Fruit fly (Drosophila melanogaster) whole organism, embryonic: ENCODE measurements around the gene CG8142.
A peak's percentile ranks its signal among the peaks of the same experiment; 100 is the strongest.

ENCODE experiments used
- Atf3 ChIP-seq: fragments of 200-800 bp; sonication (Bioruptor generic); optimal IDR thresholded peaks from 3 replicates; lab custom pipeline; 2016; ENCODE audit warnings: missing biosample characterization, missing genetic modification characterization
- BEAF-32 ChIP-seq: fragments of 200-800 bp; sonication (Bioruptor generic); optimal IDR thresholded peaks from 3 replicates; lab custom pipeline; 2017; ENCODE audit warnings: missing biosample characterization, missing genetic modification characterization, mild to moderate bottlenecking, moderate library complexity, missing genetic modification reagents
- CG10321 ChIP-seq: fragments of 200-800 bp; sonication (Bioruptor generic); IDR thresholded peaks from 2 replicates; pipeline ENCODE4 v1.3.6; 2022; ENCODE audit warnings: missing biosample characterization, missing genetic modification characterization
- CG10462 ChIP-seq: fragments of 200-800 bp; sonication (Bioruptor generic); optimal IDR thresholded peaks from 2 replicates; lab custom pipeline; 2016; ENCODE audit warnings: missing biosample characterization, missing genetic modification characterization
- CG12155 ChIP-seq: fragments of 200-800 bp; sonication (Bioruptor generic); optimal IDR thresholded peaks from 3 replicates; lab custom pipeline; 2016; ENCODE audit warnings: missing biosample characterization, missing genetic modification characterization
- CG13424 ChIP-seq: fragments of 200-800 bp; sonication (Bioruptor generic); optimal IDR thresholded peaks from 2 replicates; lab custom pipeline; 2019; ENCODE audit warnings: missing biosample characterization, mild to moderate bottlenecking, missing genetic modification characterization, moderate library complexity
- CG14014 ChIP-seq: fragments of 200-800 bp; sonication (Bioruptor generic); IDR thresholded peaks from 2 replicates; pipeline ENCODE4 v1.3.6; 2022; ENCODE audit warnings: missing biosample characterization, missing genetic modification characterization
- CG15011 ChIP-seq: fragments of 200-800 bp; sonication (Bioruptor generic); optimal IDR thresholded peaks from 3 replicates; lab custom pipeline; 2018; ENCODE audit warnings: missing biosample characterization, mild to moderate bottlenecking, missing genetic modification characterization
- CG15696 ChIP-seq: fragments of 200-800 bp; sonication (Bioruptor generic); optimal IDR thresholded peaks from 2 replicates; lab custom pipeline; 2019; ENCODE audit warnings: missing biosample characterization, mild to moderate bottlenecking, missing genetic modification characterization, moderate library complexity
- CG16815 ChIP-seq: fragments of 200-800 bp; sonication (Bioruptor generic); optimal IDR thresholded peaks from 3 replicates; lab custom pipeline; 2017; ENCODE audit warnings: missing biosample characterization, mild to moderate bottlenecking, missing genetic modification characterization
- CG17328 ChIP-seq: fragments of 200-800 bp; sonication (Bioruptor generic); IDR thresholded peaks from 2 replicates; pipeline ENCODE4 v1.3.6; 2022; ENCODE audit warnings: missing biosample characterization, missing genetic modification characterization
- CG17568 ChIP-seq: fragments of 200-800 bp; sonication (Bioruptor generic); optimal IDR thresholded peaks from 2 replicates; lab custom pipeline; 2018; ENCODE audit warnings: missing biosample characterization, mild to moderate bottlenecking, missing genetic modification characterization, moderate library complexity
- CG18764 ChIP-seq: fragments of 200-800 bp; sonication (Bioruptor generic); optimal IDR thresholded peaks from 3 replicates; lab custom pipeline; 2016; ENCODE audit warnings: missing biosample characterization, missing genetic modification characterization
- CG2875 ChIP-seq: fragments of 200-800 bp; sonication (Bioruptor generic); optimal IDR thresholded peaks from 2 replicates; lab custom pipeline; 2017; ENCODE audit warnings: missing biosample characterization, mild to moderate bottlenecking, missing genetic modification characterization, missing genetic modification reagents
- CG30020 ChIP-seq: fragments of 200-800 bp; optimal IDR thresholded peaks from 2 replicates; lab custom pipeline; 2019; ENCODE audit warnings: missing biosample characterization, mild to moderate bottlenecking, missing genetic modification characterization, moderate library complexity
- CG31365 ChIP-seq: fragments of 200-800 bp; sonication (Bioruptor generic); optimal IDR thresholded peaks from 2 replicates; lab custom pipeline; 2018; ENCODE audit warnings: missing biosample characterization, mild to moderate bottlenecking, missing genetic modification characterization
- CG32532 ChIP-seq: fragments of 200-800 bp; sonication (Bioruptor generic); IDR thresholded peaks from 2 replicates; pipeline ENCODE4 v1.3.6; 2022; ENCODE audit warnings: missing biosample characterization, missing genetic modification characterization
- CG43689 ChIP-seq: fragments of 200-800 bp; sonication (Bioruptor generic); IDR thresholded peaks from 2 replicates; pipeline ENCODE4 v1.3.6; 2022; ENCODE audit warnings: missing biosample characterization, missing genetic modification characterization
- CG6254 ChIP-seq: fragments of 200-800 bp; sonication (Bioruptor generic); optimal IDR thresholded peaks from 3 replicates; lab custom pipeline; 2017; ENCODE audit warnings: mild to moderate bottlenecking, missing biosample characterization, missing genetic modification reagents, missing genetic modification characterization
- CG7271 ChIP-seq: fragments of 200-800 bp; sonication (Bioruptor generic); optimal IDR thresholded peaks from 2 replicates; lab custom pipeline; 2018; ENCODE audit warnings: missing biosample characterization, mild to moderate bottlenecking, missing genetic modification characterization, moderate library complexity
- CG8089 ChIP-seq: fragments of 200-800 bp; sonication (Bioruptor generic); optimal IDR thresholded peaks from 3 replicates; lab custom pipeline; 2016; ENCODE audit warnings: missing biosample characterization, missing genetic modification characterization
- CG9876 ChIP-seq: fragments of 200-800 bp; sonication (Bioruptor generic); optimal IDR thresholded peaks from 2 replicates; lab custom pipeline; 2016; ENCODE audit warnings: missing biosample characterization, missing genetic modification characterization
- Drgx ChIP-seq: fragments of 200-800 bp; sonication (Bioruptor generic); IDR thresholded peaks from 2 replicates; pipeline ENCODE4 v1.3.6; 2022; ENCODE audit warnings: missing biosample characterization, missing genetic modification characterization
- Fer2 ChIP-seq: fragments of 200-800 bp; sonication (Bioruptor generic); optimal IDR thresholded peaks from 2 replicates; lab custom pipeline; 2018; ENCODE audit warnings: missing biosample characterization, mild to moderate bottlenecking, missing genetic modification characterization, moderate library complexity
- HLH54F ChIP-seq: fragments of 200-800 bp; sonication (Bioruptor generic); optimal IDR thresholded peaks from 3 replicates; lab custom pipeline; 2016; ENCODE audit warnings: missing biosample characterization, missing genetic modification characterization
- MTF-1 ChIP-seq: fragments of 200-800 bp; sonication (Bioruptor generic); optimal IDR thresholded peaks from 2 replicates; lab custom pipeline; 2018; ENCODE audit warnings: missing biosample characterization, mild to moderate bottlenecking, missing genetic modification characterization, borderline replicate concordance
- Max ChIP-seq: fragments of 200-800 bp; sonication (Bioruptor generic); optimal IDR thresholded peaks from 2 replicates; lab custom pipeline; 2016; ENCODE audit warnings: missing biosample characterization, mild to moderate bottlenecking, missing genetic modification characterization
- Myb ChIP-seq: fragments of 200-800 bp; sonication (Bioruptor generic); optimal IDR thresholded peaks from 2 replicates; lab custom pipeline; 2016; ENCODE audit warnings: missing biosample characterization, missing genetic modification characterization
- NfI ChIP-seq: fragments of 200-800 bp; sonication (Bioruptor generic); optimal IDR thresholded peaks from 3 replicates; lab custom pipeline; 2018; ENCODE audit warnings: missing biosample characterization, mild to moderate bottlenecking, missing genetic modification characterization, moderate library complexity
- Optix ChIP-seq: fragments of 200-800 bp; sonication (Bioruptor generic); IDR thresholded peaks from 3 replicates; pipeline ENCODE4 v1.3.6; 2022; ENCODE audit warnings: missing biosample characterization, missing genetic modification characterization
- Ravus ChIP-seq: fragments of 200-800 bp; sonication (Bioruptor generic); IDR thresholded peaks from 2 replicates; pipeline ENCODE4 v1.3.6; 2022; ENCODE audit warnings: missing biosample characterization, missing genetic modification characterization
- Side ChIP-seq: fragments of 200-800 bp; sonication (Bioruptor generic); optimal IDR thresholded peaks from 2 replicates; lab custom pipeline; 2016; ENCODE audit warnings: missing biosample characterization, missing genetic modification characterization
- Sry-β ChIP-seq: fragments of 200-800 bp; sonication (Bioruptor generic); optimal IDR thresholded peaks from 2 replicates; lab custom pipeline; 2018; ENCODE audit warnings: missing biosample characterization, mild to moderate bottlenecking, missing genetic modification characterization, moderate library complexity
- abd-A ChIP-seq: fragments of 200-800 bp; sonication (Bioruptor generic); optimal IDR thresholded peaks from 3 replicates; lab custom pipeline; 2019; ENCODE audit warnings: missing biosample characterization, mild to moderate bottlenecking, missing genetic modification characterization, moderate library complexity
- ap ChIP-seq: fragments of 200-800 bp; sonication (Bioruptor generic); IDR thresholded peaks from 2 replicates; pipeline ENCODE4 v1.3.6; 2022; ENCODE audit warnings: missing biosample characterization, missing genetic modification characterization
- ara ChIP-seq: fragments of 200-800 bp; sonication (Bioruptor generic); IDR thresholded peaks from 2 replicates; pipeline ENCODE4 v1.3.6; 2022; ENCODE audit warnings: missing biosample characterization, missing genetic modification characterization
- dmrt99B ChIP-seq: fragments of 200-800 bp; sonication (Bioruptor generic); optimal IDR thresholded peaks from 2 replicates; lab custom pipeline; 2018; ENCODE audit warnings: missing biosample characterization, mild to moderate bottlenecking, missing genetic modification characterization, moderate library complexity
- ham ChIP-seq: fragments of 200-800 bp; sonication (Bioruptor generic); IDR thresholded peaks from 2 replicates; pipeline ENCODE4 v1.3.6; 2022; ENCODE audit warnings: missing biosample characterization, missing genetic modification characterization
- her ChIP-seq: fragments of 200-800 bp; sonication (Bioruptor generic); optimal IDR thresholded peaks from 2 replicates; lab custom pipeline; 2016; ENCODE audit warnings: missing biosample characterization, missing genetic modification characterization
- insv ChIP-seq, 2 experiments: fragments of 200-800 bp; sonication (Bioruptor generic); optimal IDR thresholded peaks; 3 replicates each; lab custom pipeline; 2016 to 2018; ENCODE audit warnings: missing biosample characterization in 2 of 2, missing genetic modification characterization in 2 of 2
- lola ChIP-seq, 3 experiments: fragments of >200 bp in 2 of 3; fragments of 200-800 bp in 1 of 3; sonication (Bioruptor generic) in 1 of 3; optimal IDR thresholded peaks; 2 replicates each; lab custom pipeline; 2017 to 2019; ENCODE audit warnings: missing biosample characterization in 3 of 3, missing genetic modification characterization in 3 of 3, mild to moderate bottlenecking in 1 of 3, moderate library complexity in 1 of 3
- nau ChIP-seq: fragments of 200-800 bp; sonication (Bioruptor generic); optimal IDR thresholded peaks from 3 replicates; lab custom pipeline; 2017; ENCODE audit warnings: missing biosample characterization, mild to moderate bottlenecking, missing genetic modification characterization, missing genetic modification reagents
- row ChIP-seq: fragments of 200-800 bp; sonication (Bioruptor generic); IDR thresholded peaks from 3 replicates; pipeline ENCODE4 v1.3.6; 2022; ENCODE audit warnings: missing biosample characterization, missing genetic modification characterization
- sc ChIP-seq, 3 experiments: fragments of >200 bp in 2 of 3; fragments of 200-800 bp in 1 of 3; sonication (Bioruptor generic) in 1 of 3; optimal IDR thresholded peaks; 2 replicates in 2 of 3; 3 replicates in 1 of 3; lab custom pipeline; 2017; ENCODE audit warnings: mild to moderate bottlenecking in 1 of 3, missing biosample characterization in 1 of 3, missing genetic modification characterization in 1 of 3, missing genetic modification reagents in 1 of 3
- sd ChIP-seq: fragments of 200-800 bp; sonication (Bioruptor generic); optimal IDR thresholded peaks from 3 replicates; lab custom pipeline; 2018; ENCODE audit warnings: missing biosample characterization, mild to moderate bottlenecking, missing genetic modification characterization, moderate library complexity
- sim ChIP-seq: fragments of 200-800 bp; sonication (Bioruptor generic); IDR thresholded peaks from 2 replicates; pipeline ENCODE4 v1.3.6; 2022; ENCODE audit warnings: missing biosample characterization, missing genetic modification characterization
- stwl ChIP-seq: fragments of 200-800 bp; sonication (Bioruptor generic); optimal IDR thresholded peaks from 3 replicates; lab custom pipeline; 2018; ENCODE audit warnings: missing biosample characterization, mild to moderate bottlenecking, missing genetic modification characterization, moderate library complexity
- twi ChIP-seq: fragments of 200-800 bp; optimal IDR thresholded peaks from 2 replicates; lab custom pipeline; 2019; ENCODE audit warnings: missing biosample characterization, mild to moderate bottlenecking, missing genetic modification characterization, moderate library complexity
- vfl ChIP-seq: fragments of 200-800 bp; sonication (Bioruptor generic); optimal IDR thresholded peaks from 2 replicates; lab custom pipeline; 2016; ENCODE audit warnings: missing biosample characterization, missing genetic modification characterization

The CG8142 gene

DNA sequence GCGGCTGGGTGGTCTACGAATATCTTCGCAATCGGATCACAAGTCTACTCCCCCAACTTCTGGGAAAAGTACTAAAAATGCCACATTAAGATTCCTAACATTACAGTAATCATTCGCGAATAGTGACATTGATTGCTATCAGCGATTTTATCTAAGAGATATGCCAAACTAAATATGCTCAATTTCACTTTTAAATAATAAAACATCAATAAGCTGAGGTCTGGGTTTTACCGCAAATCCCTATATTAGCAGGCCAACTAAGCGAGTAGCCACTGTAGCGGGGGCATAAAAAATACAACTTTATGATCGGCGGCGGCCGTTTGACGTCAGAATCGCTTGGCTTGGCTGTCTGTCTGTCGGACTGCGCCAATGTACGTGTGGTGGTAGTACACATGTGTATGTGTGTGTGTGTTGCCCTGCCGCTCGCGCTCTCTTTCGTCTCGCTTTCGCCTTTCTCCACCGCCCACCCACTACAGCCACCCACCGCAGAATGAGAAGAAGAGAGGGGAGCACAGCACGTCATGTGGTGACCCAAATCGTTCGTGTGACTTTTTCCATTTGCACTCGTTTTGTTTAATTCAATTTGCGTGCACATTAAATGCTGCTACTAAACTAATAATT is 35.9 kb upstream of the CG8142 start (continued):
- TF ChIP-seq CG18764 (peak; percentile 74), CG32532 (GFP tag; lab: Robert Waterston, UW) (peak; percentile 97), Myb (peak; percentile 83), CG8089 (GFP tag; lab: Kevin White, UChicago) (peak; percentile 84), NfI (peak; percentile 97), CG6254 (GFP tag; lab: Kevin White, UChicago) (peak; percentile 82), abd-A (peak; percentile 99), Atf3 (GFP tag; lab: Kevin White, UChicago) (peak; percentile 94), CG10321 (GFP tag; lab: Robert Waterston, UW) (peak; percentile 72), Max (GFP tag; lab: Kevin White, UChicago) (peak; percentile 77), ham (GFP tag; lab: Robert Waterston, UW) (peak; percentile 90), CG43689 (GFP tag; lab: Robert Waterston, UW) (peak; percentile 94), CG15696 (peak; percentile 53), sim (GFP tag; lab: Robert Waterston, UW) (peak; percentile 70; the same call in 1 of the 2 replicates), Drgx (GFP tag; lab: Robert Waterston, UW) (peak; percentile 94), HLH54F (peak; percentile 95), CG14014 (peak; percentile 97), Side (peak; percentile 96), MTF-1 (GFP tag; lab: Kevin White, UChicago) (peak; percentile 75), nau (GFP tag; lab: Kevin White, UChicago) (peak; percentile 89), CG16815 (peak; percentile 92), BEAF-32 (peak; percentile 11), twi (peak; percentile 90), her (GFP tag; lab: Kevin White, UChicago) (peak; percentile 90), ap (GFP tag; lab: Robert Waterston, UW) (peak; percentile 90), vfl (GFP tag; lab: Kevin White, UChicago) (peak; percentile 93), dmrt99B (tag; lab: Kevin White, UChicago) (peak; percentile 96), row (peak; percentile 97), lola (GFP tag; optimal IDR thresholded peaks at IDR 0.05; lab: Kevin White, UChicago) (peak in 1 of 3 experiments; percentile 79), Ravus (GFP tag; lab: Robert Waterston, UW) (peak; percentile 85), CG31365 (tag; lab: Kevin White, UChicago) (peak; percentile 79), CG10462 (peak; percentile 89), CG15011 (GFP tag; lab: Kevin White, UChicago) (peak; percentile 82), CG13424 (peak; percentile 91), CG30020 (peak; percentile 60), sc (optimal IDR thresholded peaks at IDR 0.05; lab: Kevin White, UChicago) (no peak), sc (GFP tag; optimal IDR thresholded peaks at IDR 0.05; lab: Kevin White, UChicago) (peak; percentile 88), Fer2 (tag; lab: Kevin White, UChicago) (peak; percentile 92), CG2875 (peak; percentile 93), CG7271 (tag; lab: Kevin White, UChicago) (peak; percentile 9), insv (GFP tag; optimal IDR thresholded peaks at IDR 0.05; lab: Kevin White, UChicago) (peak in 1 of 2 experiments; percentile 54), CG17568 (peak; percentile 91), stwl (no peak), CG9876 (peak; percentile 86), CG12155 (GFP tag; lab: Kevin White, UChicago) (peak; percentile 93), ara (peak; percentile 94), Sry-β (peak; percentile 14), sd (tag; lab: Kevin White, UChicago) (peak; percentile 99), CG17328 (GFP tag; lab: Robert Waterston, UW) (peak; percentile 95), Optix (peak; percentile 92)
